Fruit fly (Drosophila melanogaster): ENCODE data around the gene CG32117.
A peak's percentile ranks its signal among the peaks of the same experiment; 100 is the strongest.

CG32117 gene

DNA sequence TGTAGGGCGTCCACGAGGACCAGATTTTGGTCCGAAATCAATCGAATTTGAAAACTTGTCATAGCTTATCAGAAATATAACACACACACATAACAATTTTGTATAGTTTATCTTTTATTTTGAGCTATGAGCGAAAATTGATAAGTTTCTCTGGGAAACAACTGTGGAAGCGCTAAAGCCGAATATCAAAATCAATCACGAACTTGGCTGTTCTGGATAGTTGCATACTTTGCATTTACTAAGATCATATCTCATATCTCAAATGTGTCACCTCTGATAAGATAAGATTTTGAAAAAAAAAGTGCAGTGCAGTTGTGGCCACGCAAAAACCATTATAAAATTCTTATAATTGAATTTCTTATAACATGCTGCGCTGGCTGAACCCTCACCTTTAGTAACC is at the start of gene CG32117:
CG32117 (minus strand) TSS at position 101 of the 400 bp plus-strand sequence.
- TF ChIP-seq CG8478 (optimal IDR thresholded peaks at IDR 0.05): no peak
- no peak for TF ChIP-seq CTCF (optimal IDR thresholded peaks at IDR 0.05)

DNA sequence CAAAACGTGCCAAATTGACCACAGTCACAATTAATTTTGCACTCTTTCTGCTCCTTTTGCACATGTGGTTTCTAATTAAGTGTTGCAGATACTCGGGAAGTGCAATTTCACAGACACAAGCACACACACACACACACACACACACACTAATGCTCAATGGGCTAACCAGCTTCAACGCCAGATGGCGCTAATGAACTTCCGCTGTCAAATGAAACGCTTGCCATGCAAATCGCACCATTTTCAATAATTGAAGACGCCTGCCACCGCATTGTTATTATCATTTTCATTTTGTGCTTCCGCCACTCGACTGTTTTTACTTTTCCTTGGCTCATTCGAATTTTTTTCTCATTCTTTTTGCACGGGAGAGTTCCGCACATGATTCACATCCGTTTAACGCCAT is 45.9 kb upstream of the CG32117 start:
- TF ChIP-seq CTCF (optimal IDR thresholded peaks at IDR 0.05) (peak; percentile 40 to 62), CG8478 (optimal IDR thresholded peaks at IDR 0.05) (no peak)

DNA sequence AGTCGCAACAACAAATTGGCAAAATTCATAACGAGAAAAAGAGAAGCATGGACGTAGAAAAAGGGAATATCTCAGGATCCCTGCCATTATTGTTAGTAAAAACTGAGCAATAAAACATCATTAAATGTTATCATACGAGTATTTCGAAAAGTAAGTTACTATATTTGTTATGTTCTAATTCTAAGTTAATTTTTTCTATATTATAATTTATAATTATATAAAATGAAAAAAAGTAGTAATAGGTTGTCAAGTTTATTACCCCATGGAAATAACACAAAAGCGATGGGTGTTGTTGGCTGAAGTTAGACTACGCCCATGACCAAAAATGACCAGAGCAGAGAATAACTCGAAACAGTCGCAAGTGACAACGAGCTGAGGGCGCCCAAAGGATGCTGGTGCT is 11.9 kb upstream of the CG32117 start:
- TF ChIP-seq CTCF (optimal IDR thresholded peaks at IDR 0.05): no peak
- TF ChIP-seq CG8478 (optimal IDR thresholded peaks at IDR 0.05): no peak

DNA sequence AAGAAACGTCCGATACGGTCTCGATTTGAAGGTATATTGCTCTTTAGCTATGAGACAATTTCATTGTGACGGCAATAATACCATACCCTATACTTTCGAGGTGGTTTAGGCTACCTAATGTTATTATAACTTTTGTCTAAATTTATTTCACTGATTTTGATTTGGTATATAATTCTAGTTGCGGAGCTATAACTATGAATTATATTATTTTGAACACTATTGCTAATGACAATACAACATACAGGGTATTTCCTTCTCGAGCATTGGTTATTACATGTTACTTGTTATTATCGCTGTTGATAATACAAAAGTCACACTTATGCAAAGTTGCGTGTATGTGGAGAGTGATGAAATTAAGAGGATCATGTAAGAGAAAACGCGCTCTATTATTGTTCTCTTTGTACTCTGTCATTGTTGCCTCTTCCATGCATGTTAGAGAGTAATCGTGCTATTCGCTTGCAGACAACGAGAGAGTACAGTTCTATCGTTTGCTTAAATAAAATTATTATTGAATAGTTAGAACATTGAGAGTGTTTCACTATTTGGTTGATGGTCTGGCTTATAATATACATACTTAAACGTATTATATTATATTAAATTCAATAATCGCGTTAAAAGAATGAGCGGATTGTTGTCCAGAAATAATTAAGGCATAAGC is 10.2 kb upstream of the CG32117 start, which contains the start of gene CG32115:
CG32115 (minus strand) TSS at position 38 of the 658 bp plus-strand sequence.
- TF ChIP-seq CTCF (optimal IDR thresholded peaks at IDR 0.05): no peak
- no peak for TF ChIP-seq CG8478 (optimal IDR thresholded peaks at IDR 0.05)

DNA sequence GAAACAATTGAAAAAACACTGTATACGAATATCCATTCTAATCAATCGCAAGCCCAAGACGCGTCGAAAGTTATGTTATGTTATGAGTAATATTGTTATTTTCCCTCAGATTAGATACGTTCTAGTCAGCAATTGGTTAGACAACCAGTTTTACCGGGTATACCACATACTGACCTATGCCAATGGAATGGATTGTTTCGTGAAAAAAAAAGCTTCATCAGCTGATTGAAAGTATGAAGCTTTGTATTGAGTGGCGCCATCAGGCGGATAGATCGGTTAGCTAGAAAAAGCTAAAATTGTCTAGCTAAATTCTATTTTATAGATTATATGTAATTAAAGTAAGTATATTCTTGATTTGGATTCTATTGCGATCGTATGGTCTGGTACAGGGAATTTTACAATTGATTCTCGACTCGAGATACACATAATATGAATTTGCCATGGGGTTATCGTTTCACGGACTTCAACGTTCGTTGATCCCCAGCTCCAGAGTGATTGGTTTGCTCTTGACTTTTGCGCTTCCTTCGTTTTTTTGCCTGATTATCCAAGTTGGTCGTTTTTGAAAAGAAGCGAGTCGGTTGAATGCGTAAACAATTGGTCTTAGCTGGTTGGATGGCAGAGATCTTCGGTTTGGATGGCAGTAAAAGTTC is 807 bp downstream of the CG32117 start, which contains the start of gene CG12520:
CG12520 (minus strand) TSS at position 159 of the 650 bp plus-strand sequence.
- TF ChIP-seq CG8478 (optimal IDR thresholded peaks at IDR 0.05): no peak
- peak in 1 of 2 experiments; percentile 50 for TF ChIP-seq CTCF (optimal IDR thresholded peaks at IDR 0.05)

DNA sequence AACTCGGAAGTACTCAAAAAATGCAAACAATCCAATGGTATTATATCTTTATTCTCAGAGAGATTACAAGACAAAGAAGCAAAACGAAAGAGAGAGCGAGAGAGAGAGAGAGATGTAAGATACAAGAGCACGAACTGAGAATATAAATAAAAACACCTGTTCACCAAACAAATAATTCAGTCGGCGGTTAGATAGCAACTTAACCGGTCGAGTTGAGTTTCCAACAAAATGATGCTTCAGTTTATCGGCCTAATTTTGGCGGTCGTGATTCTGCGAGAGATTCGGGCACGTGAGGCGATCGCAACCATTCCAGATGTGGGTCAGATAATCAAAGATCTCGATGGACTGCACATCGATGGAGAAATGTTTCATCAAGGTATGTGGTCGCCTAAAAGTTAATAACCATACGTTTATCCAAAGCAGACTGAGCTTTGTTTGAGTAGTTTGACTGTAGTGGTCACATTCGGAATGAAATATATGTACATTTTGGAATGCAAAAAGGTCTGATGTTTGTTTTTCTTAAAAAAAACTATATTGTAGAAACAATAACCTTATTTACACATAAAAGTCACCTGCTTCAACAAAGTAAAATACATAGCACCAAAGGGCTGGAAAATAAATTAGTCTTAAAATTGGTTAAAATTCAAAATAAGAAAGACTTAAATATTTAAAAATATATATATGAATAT is 10.9 kb downstream of the CG32117 start, which contains the start of gene CG14118:
CG14118 (plus strand) TSS at position 174 of the 689 bp plus-strand sequence.
- TF ChIP-seq CG8478 (optimal IDR thresholded peaks at IDR 0.05): no peak

DNA sequence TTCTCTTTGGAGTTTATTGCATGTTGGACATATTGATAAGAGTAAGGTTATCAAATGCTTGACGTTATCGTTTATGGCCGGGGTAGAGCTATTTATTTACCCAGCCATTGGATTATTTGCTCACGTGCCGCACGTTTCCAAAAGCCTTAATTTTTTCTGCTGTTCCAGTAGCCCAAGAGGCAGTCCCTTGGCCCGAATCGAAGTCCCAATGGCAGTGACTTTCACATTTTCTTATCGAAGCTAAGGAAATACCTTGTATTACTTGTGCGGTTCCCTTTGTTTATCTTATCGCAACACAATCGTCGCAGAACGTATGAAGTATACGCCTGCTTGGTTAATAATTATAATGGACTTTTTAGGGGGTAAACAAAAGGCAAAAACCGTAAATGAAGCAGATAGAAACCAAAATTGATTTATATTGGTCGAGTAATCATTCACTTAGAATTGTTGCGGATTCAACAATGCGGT is 14.1 kb downstream of the CG32117 start, which contains the start of gene CG43894:
CG43894 (plus strand) TSS at position 418 of the 468 bp plus-strand sequence.
- no peak for TF ChIP-seq CG8478 (optimal IDR thresholded peaks at IDR 0.05)
- TF ChIP-seq CTCF (optimal IDR thresholded peaks at IDR 0.05): no peak

DNA sequence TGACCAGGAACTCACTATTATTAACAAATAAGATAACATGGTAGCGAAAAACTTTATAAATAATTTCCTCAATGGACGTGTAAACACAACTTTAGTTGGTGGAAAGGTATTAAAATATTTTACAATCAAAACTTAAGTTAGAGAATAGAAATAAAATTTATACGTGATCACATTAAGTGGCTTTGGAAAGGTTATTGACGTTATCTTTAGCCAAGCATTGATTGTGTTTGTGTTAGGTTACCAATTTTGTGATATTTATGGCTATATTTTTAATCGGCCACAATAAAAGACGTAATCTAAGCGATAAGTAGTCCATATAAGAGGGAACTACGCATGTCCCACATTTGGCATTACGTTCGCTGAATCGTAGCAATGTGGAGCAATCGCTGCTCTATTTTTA is 18.8 kb downstream of the CG32117 start, which contains the start of gene CG14120:
CG14120 (plus strand) TSS at position 360 of the 400 bp plus-strand sequence.
- no peak for TF ChIP-seq CG8478 (optimal IDR thresholded peaks at IDR 0.05)
- TF ChIP-seq CTCF (optimal IDR thresholded peaks at IDR 0.05): no peak

DNA sequence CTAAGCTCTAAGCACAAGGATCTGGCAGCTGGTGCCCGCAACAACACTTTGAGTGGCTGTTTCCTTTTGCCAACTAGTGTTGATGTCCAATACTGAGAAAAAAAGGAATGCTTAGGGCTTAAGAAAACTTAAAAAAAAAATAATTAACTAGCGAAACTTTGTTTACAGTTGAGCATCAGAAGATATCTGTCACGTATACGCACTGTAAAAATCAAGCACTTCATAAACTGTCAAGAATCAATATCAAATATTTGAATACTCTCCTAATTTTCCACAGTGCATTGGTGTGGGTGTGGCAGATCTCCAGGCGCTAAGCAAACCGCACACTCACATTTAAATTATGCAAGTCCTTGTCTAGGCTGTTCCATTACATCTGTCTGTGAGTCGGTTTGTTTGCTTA is 29.3 kb downstream of the CG32117 start:
- TF ChIP-seq CTCF (optimal IDR thresholded peaks at IDR 0.05): no peak

DNA sequence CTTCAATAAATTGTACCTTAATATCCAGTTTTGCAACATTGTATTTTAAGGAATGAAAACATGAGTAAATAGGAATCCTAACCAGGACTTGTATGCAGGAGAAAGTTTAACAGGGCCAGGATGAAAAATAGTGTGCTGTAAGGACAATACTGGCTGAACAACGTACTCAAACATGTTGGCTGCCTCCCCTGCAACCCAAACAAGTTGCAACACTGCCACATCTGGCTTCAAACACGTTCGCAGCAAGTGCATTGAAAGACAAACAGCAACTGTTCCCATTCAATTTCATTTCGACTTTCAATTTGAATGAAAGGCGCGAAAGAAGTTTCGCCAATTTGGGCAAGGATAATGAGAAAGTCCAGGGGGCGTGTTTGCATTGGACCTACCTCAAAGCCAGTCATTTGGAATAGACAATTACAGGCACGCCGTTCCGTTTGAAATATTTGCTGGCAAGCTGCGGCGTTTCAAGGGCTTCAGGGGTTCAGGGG is 35.5 kb downstream of the CG32117 start:
- TF ChIP-seq CTCF (optimal IDR thresholded peaks at IDR 0.05) (no peak), CG8478 (optimal IDR thresholded peaks at IDR 0.05) (no peak)

DNA sequence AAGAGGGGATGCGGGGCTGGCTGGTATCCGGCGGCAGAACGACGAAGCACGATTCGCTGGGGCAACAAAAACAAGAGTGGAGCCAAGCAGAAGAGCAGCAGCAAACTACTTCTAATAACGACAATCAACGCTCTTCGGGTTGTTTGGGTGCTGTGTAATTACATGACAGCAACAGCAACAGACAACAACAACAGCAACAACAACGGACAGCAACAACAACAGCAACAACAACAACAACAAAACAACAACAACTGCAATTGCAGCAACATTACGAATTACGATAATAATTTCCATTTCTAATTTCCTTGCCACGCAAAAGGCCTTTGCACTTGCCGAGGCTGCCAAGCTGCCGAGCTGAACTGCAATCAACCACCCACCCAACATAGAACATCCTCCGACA is 39.0 kb downstream of the CG32117 start:
- TF ChIP-seq CTCF (optimal IDR thresholded peaks at IDR 0.05) (no peak), CG8478 (optimal IDR thresholded peaks at IDR 0.05) (no peak)

DNA sequence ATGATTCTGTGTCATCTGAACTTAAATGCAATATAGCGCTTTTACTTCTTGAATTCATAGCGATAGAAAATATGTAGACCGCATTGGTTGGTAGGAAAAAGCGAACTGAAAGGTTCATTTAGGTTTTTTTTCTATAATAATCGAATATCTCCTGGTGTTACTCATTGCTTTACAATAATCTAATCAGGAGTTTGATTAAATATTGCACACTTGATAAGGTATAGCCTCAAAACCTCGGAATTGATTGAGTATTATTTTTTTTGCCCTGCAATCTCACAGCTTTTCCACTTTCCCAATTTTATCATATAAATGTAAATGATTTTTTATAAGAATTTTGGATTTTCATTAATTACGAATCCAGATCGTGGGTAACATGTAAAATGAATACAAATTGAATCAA is 40.7 kb downstream of the CG32117 start, which contains the start of gene CG10943:
CG10943 (minus strand) TSS at position 101 of the 400 bp plus-strand sequence.
- no peak for TF ChIP-seq CTCF (optimal IDR thresholded peaks at IDR 0.05)
- no peak for TF ChIP-seq CG8478 (optimal IDR thresholded peaks at IDR 0.05)

DNA sequence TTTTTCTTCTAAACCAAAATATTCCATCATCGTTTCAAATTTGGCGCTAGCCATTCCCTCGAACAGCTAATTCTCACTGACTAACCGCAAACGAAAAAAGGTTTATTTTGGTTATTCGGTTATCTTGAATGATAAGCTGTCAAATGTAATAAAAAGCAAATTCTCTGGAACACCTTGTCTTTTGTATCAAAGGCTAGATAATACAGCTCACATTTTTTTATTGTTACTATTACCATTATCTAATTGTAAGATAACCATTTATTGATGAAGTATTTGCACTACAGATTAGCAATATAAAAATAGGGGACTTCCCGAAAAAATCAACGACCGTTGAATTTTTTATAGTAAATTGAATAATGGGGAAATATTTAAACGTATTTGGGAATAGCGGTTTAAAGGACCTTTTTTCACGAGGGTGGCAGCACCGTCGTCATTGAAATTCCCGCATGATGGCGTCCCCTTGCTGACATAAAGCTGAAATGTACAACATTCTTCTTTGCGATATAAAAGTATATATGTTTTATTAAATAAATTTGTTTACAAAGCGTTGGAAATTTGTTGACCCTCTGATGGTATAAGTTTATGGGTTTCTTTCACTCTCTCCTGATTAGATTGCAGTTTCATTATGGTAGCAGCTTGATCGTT is 42.1 kb downstream of the CG32117 start, which contains the start of gene CG32107:
CG32107 (minus strand) TSS at position 51 of the 645 bp plus-strand sequence.
- peak; percentile 78 to 94 for TF ChIP-seq CTCF (optimal IDR thresholded peaks at IDR 0.05)
- no peak for TF ChIP-seq CG8478 (optimal IDR thresholded peaks at IDR 0.05)

DNA sequence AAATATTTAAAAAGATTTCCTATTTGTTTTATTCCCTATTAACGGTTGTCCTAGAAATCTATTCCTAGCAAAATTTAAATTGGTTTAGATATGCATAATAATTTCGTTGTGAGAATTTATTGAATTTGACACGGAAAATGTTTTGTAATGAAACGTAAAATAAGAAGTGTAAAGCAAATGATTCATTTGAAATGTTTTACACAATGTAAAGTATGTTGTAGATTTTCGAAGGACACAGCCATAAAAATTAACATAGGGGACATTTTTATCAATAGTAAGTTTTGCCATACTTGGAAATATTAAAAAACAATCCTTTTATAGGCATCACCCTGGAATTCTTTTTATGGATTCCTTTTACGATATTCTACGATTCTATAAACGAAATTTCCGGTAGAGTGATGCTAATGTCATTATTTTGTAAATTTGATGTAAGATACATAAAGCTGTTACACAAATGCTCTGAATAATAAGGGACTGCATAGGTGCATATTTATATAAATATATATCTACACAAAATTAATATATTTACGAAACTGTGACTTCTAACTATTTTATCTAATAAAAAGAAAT is 45.9 kb downstream of the CG32117 start:
- TF ChIP-seq CTCF (optimal IDR thresholded peaks at IDR 0.05) (peak; percentile 36 to 78), CG8478 (optimal IDR thresholded peaks at IDR 0.05) (no peak)
